Fruit fly (Drosophila melanogaster) whole organism, embryonic: ENCODE measurements around the gene T48.

Experiments
- Aef1 ChIP-seq: fragments of 200-800 bp; sonication (Bioruptor generic); IDR thresholded peaks from 3 replicates; pipeline ENCODE4 v1.3.6; 2022; ENCODE audit warnings: missing biosample characterization, missing genetic modification characterization
- Awh ChIP-seq: fragments of 200-800 bp; sonication (Bioruptor generic); IDR thresholded peaks from 2 replicates; pipeline ENCODE4, ENCODE4 v1.3.6; 2022; ENCODE audit warnings: missing biosample characterization, missing genetic modification characterization
- BEAF-32 ChIP-seq: fragments of 200-800 bp; sonication (Bioruptor generic); optimal IDR thresholded peaks from 3 replicates; lab custom pipeline; 2017; ENCODE audit warnings: missing biosample characterization, missing genetic modification characterization, mild to moderate bottlenecking, moderate library complexity, missing genetic modification reagents
- CG10321 ChIP-seq: fragments of 200-800 bp; sonication (Bioruptor generic); IDR thresholded peaks from 2 replicates; pipeline ENCODE4 v1.3.6; 2022; ENCODE audit warnings: missing biosample characterization, missing genetic modification characterization
- CG11093 ChIP-seq: fragments of 200-800 bp; sonication (Bioruptor generic); IDR thresholded peaks from 3 replicates; pipeline ENCODE4 v1.3.6; 2022; ENCODE audit warnings: missing biosample characterization, missing genetic modification characterization
- CG15011 ChIP-seq: fragments of 200-800 bp; sonication (Bioruptor generic); optimal IDR thresholded peaks from 3 replicates; lab custom pipeline; 2018; ENCODE audit warnings: missing biosample characterization, mild to moderate bottlenecking, missing genetic modification characterization
- CG15479 ChIP-seq: fragments of 200-800 bp; sonication (Bioruptor generic); optimal IDR thresholded peaks from 3 replicates; lab custom pipeline; 2019; ENCODE audit warnings: missing biosample characterization, mild to moderate bottlenecking, missing genetic modification characterization, moderate library complexity
- CG15514 ChIP-seq: fragments of 200-800 bp; sonication (Bioruptor generic); optimal IDR thresholded peaks from 3 replicates; lab custom pipeline; 2017; ENCODE audit warnings: missing biosample characterization, missing genetic modification characterization, mild to moderate bottlenecking, moderate library complexity, missing genetic modification reagents
- CG17359 ChIP-seq: fragments of 200-800 bp; sonication (Bioruptor generic); optimal IDR thresholded peaks from 3 replicates; lab custom pipeline; 2018; ENCODE audit warnings: missing biosample characterization, mild to moderate bottlenecking, missing genetic modification characterization, moderate library complexity
- CG17802 ChIP-seq: fragments of 200-800 bp; sonication (Bioruptor generic); optimal IDR thresholded peaks from 2 replicates; lab custom pipeline; 2018; ENCODE audit warnings: missing biosample characterization, mild to moderate bottlenecking, missing genetic modification characterization, moderate library complexity
- CG1792 ChIP-seq: fragments of 200-800 bp; sonication (Bioruptor generic); optimal IDR thresholded peaks from 2 replicates; lab custom pipeline; 2016; ENCODE audit warnings: missing biosample characterization, missing genetic modification characterization
- CG2116 ChIP-seq: fragments of 200-800 bp; sonication (Bioruptor generic); optimal IDR thresholded peaks from 3 replicates; lab custom pipeline; 2018; ENCODE audit warnings: missing biosample characterization, mild to moderate bottlenecking, missing genetic modification characterization
- CG2199 ChIP-seq: fragments of 200-800 bp; sonication (Bioruptor generic); IDR thresholded peaks from 3 replicates; pipeline ENCODE4 v1.3.6; 2022; ENCODE audit warnings: missing biosample characterization, missing genetic modification characterization
- CG31224 ChIP-seq: fragments of 200-800 bp; sonication (Bioruptor generic); IDR thresholded peaks from 2 replicates; pipeline ENCODE4 v1.3.6; 2022; ENCODE audit warnings: missing biosample characterization, missing genetic modification characterization
- CG7556 ChIP-seq: fragments of 200-800 bp; sonication (Bioruptor generic); optimal IDR thresholded peaks from 2 replicates; lab custom pipeline; 2017; ENCODE audit warnings: missing biosample characterization, mild to moderate bottlenecking, missing genetic modification characterization
- CG7963 ChIP-seq: fragments of 200-800 bp; sonication (Bioruptor generic); IDR thresholded peaks from 3 replicates; pipeline ENCODE4 v1.3.6; 2022; ENCODE audit warnings: missing biosample characterization, missing genetic modification characterization; ENCODE audit not compliant: partially characterized antibody
- CG8290 ChIP-seq, 3 experiments: fragments of 200-800 bp; sonication (Bioruptor generic); optimal IDR thresholded peaks; 2 replicates each; lab custom pipeline; 2016 to 2019; ENCODE audit warnings: missing biosample characterization in 3 of 3, missing genetic modification characterization in 3 of 3, mild to moderate bottlenecking in 2 of 3, moderate library complexity in 1 of 3
- CG8765 ChIP-seq: fragments of 200-800 bp; sonication (Bioruptor generic); IDR thresholded peaks from 2 replicates; pipeline ENCODE4 v1.3.6; 2022; ENCODE audit warnings: missing biosample characterization, missing genetic modification characterization
- CG9437 ChIP-seq: fragments of 200-800 bp; sonication (Bioruptor generic); optimal IDR thresholded peaks from 2 replicates; lab custom pipeline; 2018; ENCODE audit warnings: missing biosample characterization, mild to moderate bottlenecking, missing genetic modification characterization
- D19B ChIP-seq: fragments of 200-800 bp; sonication (Bioruptor generic); optimal IDR thresholded peaks from 2 replicates; lab custom pipeline; 2017; ENCODE audit warnings: missing biosample characterization, mild to moderate bottlenecking, missing genetic modification characterization
- Dad ChIP-seq: fragments of 200-800 bp; sonication (Bioruptor generic); optimal IDR thresholded peaks from 3 replicates; lab custom pipeline; 2016; ENCODE audit warnings: missing biosample characterization, missing genetic modification characterization
- Dip3 ChIP-seq: fragments of 200-800 bp; sonication (Bioruptor generic); optimal IDR thresholded peaks from 3 replicates; lab custom pipeline; 2016; ENCODE audit warnings: missing biosample characterization, missing genetic modification characterization
- Dp ChIP-seq: fragments of 200-800 bp; sonication (Bioruptor generic); optimal IDR thresholded peaks from 2 replicates; lab custom pipeline; 2018; ENCODE audit warnings: missing biosample characterization, mild to moderate bottlenecking, missing genetic modification characterization, moderate library complexity
- Gsc ChIP-seq: fragments of 200-800 bp; sonication (Bioruptor generic); IDR thresholded peaks from 2 replicates; pipeline ENCODE4 v1.3.6; 2022; ENCODE audit warnings: missing biosample characterization, missing genetic modification characterization
- Gug ChIP-seq: fragments of 200-800 bp; sonication (Bioruptor generic); IDR thresholded peaks from 4 replicates; pipeline ENCODE4 v1.3.6; 2022; ENCODE audit warnings: missing biosample characterization, missing genetic modification characterization
- HLHmδ ChIP-seq: fragments of 200-800 bp; sonication (Bioruptor generic); optimal IDR thresholded peaks from 2 replicates; lab custom pipeline; 2018; ENCODE audit warnings: missing biosample characterization, mild to moderate bottlenecking, missing genetic modification characterization, moderate library complexity
- Hsf ChIP-seq: fragments of 200-800 bp; sonication (Bioruptor generic); optimal IDR thresholded peaks from 3 replicates; lab custom pipeline; 2016; ENCODE audit warnings: missing biosample characterization, missing genetic modification characterization
- Jarid2 ChIP-seq: fragments of 200-800 bp; sonication (Bioruptor generic); optimal IDR thresholded peaks from 3 replicates; lab custom pipeline; 2017; ENCODE audit warnings: mild to moderate bottlenecking, missing biosample characterization, missing genetic modification reagents, missing genetic modification characterization
- MTF-1 ChIP-seq: fragments of 200-800 bp; sonication (Bioruptor generic); optimal IDR thresholded peaks from 2 replicates; lab custom pipeline; 2018; ENCODE audit warnings: missing biosample characterization, mild to moderate bottlenecking, missing genetic modification characterization, borderline replicate concordance
- Max ChIP-seq: fragments of 200-800 bp; sonication (Bioruptor generic); optimal IDR thresholded peaks from 2 replicates; lab custom pipeline; 2016; ENCODE audit warnings: missing biosample characterization, mild to moderate bottlenecking, missing genetic modification characterization
- Mes4 ChIP-seq: fragments of 200-800 bp; sonication (Bioruptor generic); optimal IDR thresholded peaks from 2 replicates; lab custom pipeline; 2016; ENCODE audit warnings: missing biosample characterization, missing genetic modification characterization
- Ravus ChIP-seq: fragments of 200-800 bp; sonication (Bioruptor generic); IDR thresholded peaks from 2 replicates; pipeline ENCODE4 v1.3.6; 2022; ENCODE audit warnings: missing biosample characterization, missing genetic modification characterization
- ase ChIP-seq: fragments of 200-800 bp; sonication (Bioruptor generic); IDR thresholded peaks from 3 replicates; pipeline ENCODE4 v1.3.6; 2022; ENCODE audit warnings: missing biosample characterization, missing genetic modification characterization
- cad ChIP-seq: fragments of >200 bp; optimal IDR thresholded peaks from 2 replicates; lab custom pipeline; 2017; ENCODE audit warnings: missing biosample characterization, missing genetic modification characterization
- chm ChIP-seq: fragments of 200-800 bp; sonication (Bioruptor generic); IDR thresholded peaks from 2 replicates; pipeline ENCODE4 v1.3.6; 2022; ENCODE audit warnings: missing biosample characterization, missing genetic modification characterization
- crp ChIP-seq, 2 experiments: fragments of 200-800 bp; sonication (Bioruptor generic); optimal IDR thresholded peaks; 2 replicates in 1 of 2; 3 replicates in 1 of 2; lab custom pipeline; 2017; ENCODE audit warnings: missing biosample characterization in 2 of 2, missing genetic modification characterization in 2 of 2, mild to moderate bottlenecking in 1 of 2, moderate library complexity in 1 of 2
- danr ChIP-seq: fragments of 200-800 bp; sonication (Bioruptor generic); IDR thresholded peaks from 2 replicates; pipeline ENCODE4 v1.3.6; 2022; ENCODE audit warnings: missing biosample characterization, missing genetic modification characterization
- dati ChIP-seq: fragments of 200-800 bp; sonication (Bioruptor generic); IDR thresholded peaks from 2 replicates; pipeline ENCODE4 v1.3.6; 2022; ENCODE audit warnings: missing biosample characterization, missing genetic modification characterization
- dimm ChIP-seq: fragments of 200-800 bp; sonication (Bioruptor generic); IDR thresholded peaks from 2 replicates; pipeline ENCODE4 v1.3.6; 2022; ENCODE audit warnings: missing biosample characterization, missing genetic modification characterization
- en ChIP-seq: fragments of 200-800 bp; sonication (Bioruptor generic); optimal IDR thresholded peaks from 2 replicates; lab custom pipeline; 2016; ENCODE audit warnings: missing biosample characterization, missing genetic modification characterization
- fru ChIP-seq: fragments of >200 bp; optimal IDR thresholded peaks from 2 replicates; lab custom pipeline; 2017
- grau ChIP-seq: fragments of 200-800 bp; optimal IDR thresholded peaks from 3 replicates; lab custom pipeline; 2019; ENCODE audit warnings: missing biosample characterization, mild to moderate bottlenecking, missing genetic modification characterization, moderate library complexity
- gt ChIP-seq: fragments of 200-800 bp; sonication (Bioruptor generic); IDR thresholded peaks from 2 replicates; pipeline ENCODE4 v1.3.6; 2022; ENCODE audit warnings: missing biosample characterization, missing genetic modification characterization
- h ChIP-seq: fragments of >200 bp; optimal IDR thresholded peaks from 2 replicates; lab custom pipeline; 2017
- jing ChIP-seq: fragments of 200-800 bp; sonication (Bioruptor generic); optimal IDR thresholded peaks from 2 replicates; lab custom pipeline; 2018; ENCODE audit warnings: missing biosample characterization, mild to moderate bottlenecking, missing genetic modification characterization
- lmd ChIP-seq: fragments of 200-800 bp; sonication (Bioruptor generic); IDR thresholded peaks from 2 replicates; pipeline ENCODE4 v1.3.6; 2022; ENCODE audit warnings: missing biosample characterization, missing genetic modification characterization
- nerfin-2 ChIP-seq: fragments of 200-800 bp; sonication (Bioruptor generic); IDR thresholded peaks from 2 replicates; pipeline ENCODE4 v1.3.6; 2022; ENCODE audit warnings: missing biosample characterization, missing genetic modification characterization; ENCODE audit not compliant: partially characterized antibody
- nmo ChIP-seq: fragments of 200-800 bp; sonication (Bioruptor generic); optimal IDR thresholded peaks from 2 replicates; lab custom pipeline; 2018; ENCODE audit warnings: missing biosample characterization, mild to moderate bottlenecking, missing genetic modification characterization, moderate library complexity
- psq ChIP-seq: fragments of 200-800 bp; sonication (Bioruptor generic); optimal IDR thresholded peaks from 2 replicates; lab custom pipeline; 2017; ENCODE audit warnings: missing biosample characterization, missing genetic modification characterization
- ranshi ChIP-seq: fragments of 200-800 bp; sonication (Bioruptor generic); IDR thresholded peaks from 2 replicates; pipeline ENCODE4 v1.3.6; 2022; ENCODE audit warnings: missing biosample characterization, missing genetic modification characterization
- row ChIP-seq: fragments of 200-800 bp; sonication (Bioruptor generic); IDR thresholded peaks from 3 replicates; pipeline ENCODE4 v1.3.6; 2022; ENCODE audit warnings: missing biosample characterization, missing genetic modification characterization
- stwl ChIP-seq: fragments of 200-800 bp; sonication (Bioruptor generic); optimal IDR thresholded peaks from 3 replicates; lab custom pipeline; 2018; ENCODE audit warnings: missing biosample characterization, mild to moderate bottlenecking, missing genetic modification characterization, moderate library complexity
- tx ChIP-seq: fragments of 200-800 bp; sonication (Bioruptor generic); optimal IDR thresholded peaks from 2 replicates; lab custom pipeline; 2016; ENCODE audit warnings: missing biosample characterization, missing genetic modification characterization

The T48 gene

DNA sequence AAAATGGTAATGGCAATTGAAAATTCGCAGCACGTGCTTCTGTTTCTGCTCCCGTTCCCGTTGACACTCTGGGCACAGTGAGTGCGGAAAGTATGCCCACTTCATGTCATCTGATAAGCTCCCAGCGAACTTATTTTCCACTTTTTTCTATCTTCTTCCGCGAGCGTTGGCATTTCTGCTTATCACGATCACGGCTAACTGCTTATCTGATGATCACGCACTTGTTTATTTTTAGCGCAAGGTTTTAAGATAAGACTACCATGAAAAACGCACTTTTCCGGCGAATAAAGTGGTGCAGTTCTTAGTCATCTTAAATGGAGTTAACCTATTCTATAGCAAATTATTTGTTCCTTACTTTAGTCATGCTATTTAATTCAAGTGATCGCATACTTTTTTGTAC is 55.9 kb downstream of the T48 start (continued):
- TF ChIP-seq ase (GFP tag; lab: Robert Waterston, UW) (no peak), CG7963 (no peak), Max (GFP tag; lab: Kevin White, UChicago) (peak; percentile 18), dati (GFP tag; lab: Robert Waterston, UW) (no peak), Gug (GFP tag; lab: Robert Waterston, UW) (no peak), cad (GFP tag; lab: Kevin White, UChicago) (no peak), psq (GFP tag; lab: Kevin White, UChicago) (no peak), HLHmδ (no peak), CG15011 (GFP tag; lab: Kevin White, UChicago) (no peak), CG31224 (no peak), chm (no peak), tx (GFP tag; lab: Kevin White, UChicago) (no peak), D19B (GFP tag; lab: Kevin White, UChicago) (peak; percentile 37), lmd (GFP tag; lab: Robert Waterston, UW) (peak; percentile 53), CG17802 (no peak), ranshi (no peak), BEAF-32 (GFP tag; lab: Kevin White, UChicago) (no peak), h (lab: Kevin White, UChicago) (no peak), CG7556 (GFP tag; lab: Kevin White, UChicago) (peak; percentile 16), Dip3 (peak; percentile 42), CG1792 (GFP tag; lab: Kevin White, UChicago) (no peak), CG2116 (GFP tag; lab: Kevin White, UChicago) (no peak), Jarid2 (GFP tag; lab: Kevin White, UChicago) (peak; percentile 17), Dp (GFP tag; lab: Kevin White, UChicago) (no peak), Hsf (peak; percentile 50), Ravus (GFP tag; lab: Robert Waterston, UW) (no peak), Mes4 (GFP tag; lab: Kevin White, UChicago) (no peak), CG15514 (GFP tag; lab: Kevin White, UChicago) (no peak), Aef1 (GFP tag; lab: Robert Waterston, UW) (no peak), CG2199 (no peak), crp (GFP tag; optimal IDR thresholded peaks at IDR 0.05; lab: Kevin White, UChicago) (no peak), Dad (GFP tag; lab: Kevin White, UChicago) (peak; percentile 56), nmo (GFP tag; lab: Kevin White, UChicago) (peak; percentile 65), nerfin-2 (GFP tag; lab: Robert Waterston, UW) (no peak), gt (GFP tag; lab: Robert Waterston, UW) (no peak), row (GFP tag; lab: Robert Waterston, UW) (peak; percentile 54), CG8290 (GFP tag; optimal IDR thresholded peaks at IDR 0.05; lab: Kevin White, UChicago) (no peak), CG8290 (tag; optimal IDR thresholded peaks at IDR 0.05; lab: Kevin White, UChicago) (no peak), CG11093 (GFP tag; lab: Robert Waterston, UW) (no peak), CG17359 (tag; lab: Kevin White, UChicago) (peak; percentile 26), danr (GFP tag; lab: Robert Waterston, UW) (no peak), fru (lab: Kevin White, UChicago) (no peak), grau (tag; lab: Kevin White, UChicago) (peak; percentile 60), MTF-1 (GFP tag; lab: Kevin White, UChicago) (no peak), stwl (tag; lab: Kevin White, UChicago) (no peak), dimm (GFP tag; lab: Robert Waterston, UW) (no peak), en (GFP tag; lab: Kevin White, UChicago) (no peak), CG10321 (GFP tag; lab: Robert Waterston, UW) (no peak), CG9437 (GFP tag; lab: Kevin White, UChicago) (peak; percentile 41), CG15479 (GFP tag; lab: Kevin White, UChicago) (no peak), Gsc (GFP tag; lab: Robert Waterston, UW) (no peak), jing (GFP tag; lab: Kevin White, UChicago) (no peak), Awh (no peak), CG8765 (GFP tag; lab: Robert Waterston, UW) (no peak)
